Fruit fly (Drosophila melanogaster): Measurements from ENCODE around the gene Lsp1beta.

Gene Lsp1beta

dm6 chr2L:852647-853111 is 45.6 kb upstream of the Lsp1beta start, which contains the start of the genes CG4291 and kraken (continued):
- TF ChIP-seq zen (tag; optimal IDR thresholded peaks at IDR 0.05): peak; percentile 24
- TF ChIP-seq sim (GFP tag; IDR thresholded peaks at IDR 0.05): peak; percentile 49; the same call in 1 of the 2 replicates
- peak; percentile 51 for TF ChIP-seq CG8089 (GFP tag; optimal IDR thresholded peaks at IDR 0.05)
- TF ChIP-seq CG3847 (GFP tag; IDR thresholded peaks at IDR 0.05): peak; percentile 77
- TF ChIP-seq p53 (GFP tag; optimal IDR thresholded peaks at IDR 0.05): peak; percentile 52
- peak in 1 of 2 experiments; percentile 12 for TF ChIP-seq insv (GFP tag; optimal IDR thresholded peaks at IDR 0.05)
- TF ChIP-seq ftz-f1 (GFP tag; optimal IDR thresholded peaks at IDR 0.05): peak; percentile 57
- TF ChIP-seq YL-1 (GFP tag; optimal IDR thresholded peaks at IDR 0.05): peak; percentile 50
- TF ChIP-seq hkb (optimal IDR thresholded peaks at IDR 0.05): no peak
- no peak; the same call in 1 of the 2 replicates for TF ChIP-seq hkb (GFP tag; IDR thresholded peaks at IDR 0.05)
- peak; percentile 56 for TF ChIP-seq Xrp1 (GFP tag; IDR thresholded peaks at IDR 0.05)
- TF ChIP-seq disco-r (GFP tag; optimal IDR thresholded peaks at IDR 0.05): no peak
- TF ChIP-seq CG15073 (GFP tag; optimal IDR thresholded peaks at IDR 0.05): no peak
- TF ChIP-seq trem (tag; optimal IDR thresholded peaks at IDR 0.05): peak; percentile 64
- no peak for TF ChIP-seq hb (GFP tag; IDR thresholded peaks at IDR 0.05; ENCODE audit: partially characterized antibody)
- TF ChIP-seq zfh2 (GFP tag; optimal IDR thresholded peaks at IDR 0.05): peak; percentile 67
- TF ChIP-seq CG18599 (GFP tag; optimal IDR thresholded peaks at IDR 0.05): peak; percentile 67
- peak; percentile 57; the same call in 1 of the 2 replicates for TF ChIP-seq Adf1 (GFP tag; IDR thresholded peaks at IDR 0.05)
- 0 out of 3 replicates have a peak, but pooled peaks have one; percentile 41 for TF ChIP-seq CG34224 (GFP tag; IDR thresholded peaks at IDR 0.05; ENCODE audit: partially characterized antibody)
- peak; percentile 60; the same call in 2 of the 3 replicates for TF ChIP-seq dysf (GFP tag; IDR thresholded peaks at IDR 0.05)
- TF ChIP-seq CG6854 (GFP tag; optimal IDR thresholded peaks at IDR 0.05): no peak
- no peak for TF ChIP-seq tio (GFP tag; optimal IDR thresholded peaks at IDR 0.05)
- no peak for TF ChIP-seq CG6813 (GFP tag; optimal IDR thresholded peaks at IDR 0.05)
- TF ChIP-seq z (GFP tag; IDR thresholded peaks at IDR 0.05): no peak
- TF ChIP-seq CG3838 (GFP tag; optimal IDR thresholded peaks at IDR 0.05): no peak
- TF ChIP-seq CG7786 (GFP tag; optimal IDR thresholded peaks at IDR 0.05): peak; percentile 17
- TF ChIP-seq gcm (GFP tag; optimal IDR thresholded peaks at IDR 0.05): no peak
- no peak for TF ChIP-seq CG3407 (GFP tag; optimal IDR thresholded peaks at IDR 0.05)
- no peak for TF ChIP-seq ap (GFP tag; IDR thresholded peaks at IDR 0.05)
- peak; percentile 53 for TF ChIP-seq Fer1 (GFP tag; optimal IDR thresholded peaks at IDR 0.05)
- peak; percentile 23 for TF ChIP-seq Lhr (GFP tag; optimal IDR thresholded peaks at IDR 0.05)
- peak; percentile 13 for TF ChIP-seq Fer2 (tag; optimal IDR thresholded peaks at IDR 0.05)
- TF ChIP-seq Ravus (GFP tag; IDR thresholded peaks at IDR 0.05): no peak
- TF ChIP-seq fru (optimal IDR thresholded peaks at IDR 0.05): no peak
- TF ChIP-seq cas (GFP tag; IDR thresholded peaks at IDR 0.05): no peak
- peak; percentile 37; the same call in 1 of the 2 replicates for TF ChIP-seq CG9215 (GFP tag; IDR thresholded peaks at IDR 0.05)
- TF ChIP-seq CG10274 (GFP tag; optimal IDR thresholded peaks at IDR 0.05): no peak
- peak; percentile 75 for TF ChIP-seq CG33213 (GFP tag; optimal IDR thresholded peaks at IDR 0.05)
- peak; percentile 52 for TF ChIP-seq CG4424 (GFP tag; optimal IDR thresholded peaks at IDR 0.05)
- peak; percentile 86 for TF ChIP-seq CG9932 (GFP tag; IDR thresholded peaks at IDR 0.05)
- TF ChIP-seq CG16779 (GFP tag; IDR thresholded peaks at IDR 0.05): peak; percentile 74
- peak; percentile 13 for TF ChIP-seq odd (GFP tag; optimal IDR thresholded peaks at IDR 0.05)
- peak; percentile 35 for TF ChIP-seq dmrt99B (tag; optimal IDR thresholded peaks at IDR 0.05)
- peak; percentile 16; the same call in 1 of the 3 replicates for TF ChIP-seq tgo (GFP tag; IDR thresholded peaks at IDR 0.05)
- TF ChIP-seq PHDP (tag; optimal IDR thresholded peaks at IDR 0.05): peak; percentile 48
- TF ChIP-seq ab (GFP tag; optimal IDR thresholded peaks at IDR 0.05): no peak
- no peak for TF ChIP-seq croc (GFP tag; conservative IDR thresholded peaks at IDR 0.05)
- TF ChIP-seq CG14014 (GFP tag; IDR thresholded peaks at IDR 0.05): peak; percentile 61; the same call in 1 of the 2 replicates
- TF ChIP-seq CG7357 (GFP tag; IDR thresholded peaks at IDR 0.05): no peak
- peak; percentile 58 for TF ChIP-seq CG34376 (GFP tag; optimal IDR thresholded peaks at IDR 0.05)
- no peak for TF ChIP-seq jigr1 (GFP tag; IDR thresholded peaks at IDR 0.05)
- TF ChIP-seq CG14965 (GFP tag; optimal IDR thresholded peaks at IDR 0.05; ENCODE audit: borderline replicate concordance): no peak

Measured in whole organism, embryonic.